Worm (Caenorhabditis elegans) whole organism, midembryonic: ENCODE data around the gene slc-17.9.

Experiments
- cog-1 ChIP-seq: sonication (generic microtip); optimal IDR thresholded peaks from 2 replicates; lab custom pipeline; 2016; ENCODE audit warnings: missing genetic modification characterization, missing compliant biosample characterization
- klf-2 ChIP-seq: fragments of 200-800 bp; sonication (Bioruptor generic); conservative IDR thresholded peaks from 2 replicates; pipeline ENCODE4 v1.3.6; 2022; ENCODE audit warnings: missing genetic modification reagents, missing genetic modification characterization, missing compliant biosample characterization
- med-1 ChIP-seq: sonication (generic microtip); optimal IDR thresholded peaks from 2 replicates; lab custom pipeline; 2017; ENCODE audit warnings: missing genetic modification characterization, mild to moderate bottlenecking, missing compliant biosample characterization, antibody characterized with exemption, missing genetic modification reagents; ENCODE audit not compliant: insufficient read depth
- ref-1 ChIP-seq: fragments of 200-800 bp; sonication (Bioruptor generic); conservative IDR thresholded peaks from 2 replicates; pipeline ENCODE4 v1.3.6; 2022; ENCODE audit warnings: missing genetic modification reagents, missing genetic modification characterization, missing compliant biosample characterization
- tab-1 ChIP-seq: fragments of 200-800 bp; sonication (Bioruptor generic); IDR thresholded peaks from 2 replicates; pipeline ENCODE4 v1.3.6; 2022; ENCODE audit warnings: missing genetic modification characterization, missing compliant biosample characterization

- no peak for TF ChIP-seq klf-2
- TF ChIP-seq tab-1 (GFP tag; lab: Robert Waterston, UW) = no peak
- no peak for TF ChIP-seq cog-1 (tag; lab: Kevin White, UChicago)
- TF ChIP-seq med-1 (GFP tag; lab: Kevin White, UChicago) = no peak
- TF ChIP-seq ref-1 (GFP tag; lab: Robert Waterston, UW) = no peak
These were observed 819 bp downstream of the slc-17.9 start for ce11 chrX:9763903-9764302.
